Fruit fly (Drosophila melanogaster) whole organism, prepupa: ENCODE data around the gene CG12655.
"Not testable (repeated sequence)": the region's sequence is repeated elsewhere in the genome, so short reads cannot be mapped to it uniquely, and the experiment has no call there.

Source experiments
- CG10631 ChIP-seq: fragments of 200-800 bp; sonication (Bioruptor generic); optimal IDR thresholded peaks from 2 replicates; lab custom pipeline; 2016; ENCODE audit warnings: missing biosample characterization, missing genetic modification characterization
- CG1621 ChIP-seq: fragments of 200-800 bp; sonication (Bioruptor generic); optimal IDR thresholded peaks from 3 replicates; lab custom pipeline; 2018; ENCODE audit warnings: missing biosample characterization, mild to moderate bottlenecking, missing genetic modification characterization
- CG16779 ChIP-seq: fragments of 200-800 bp; sonication (Bioruptor generic); optimal IDR thresholded peaks from 3 replicates; lab custom pipeline; 2017; ENCODE audit warnings: missing biosample characterization, mild to moderate bottlenecking, missing genetic modification characterization
- CG31627 ChIP-seq: fragments of 200-800 bp; sonication (Bioruptor generic); optimal IDR thresholded peaks from 3 replicates; lab custom pipeline; 2016; ENCODE audit warnings: missing biosample characterization, missing genetic modification characterization
- CG32006 ChIP-seq: fragments of 200-800 bp; sonication (Bioruptor generic); optimal IDR thresholded peaks from 3 replicates; lab custom pipeline; 2017; ENCODE audit warnings: missing biosample characterization, mild to moderate bottlenecking, missing genetic modification characterization
- CG6276 ChIP-seq: fragments of 200-800 bp; sonication (Bioruptor generic); optimal IDR thresholded peaks from 2 replicates; lab custom pipeline; 2017; ENCODE audit warnings: missing biosample characterization, mild to moderate bottlenecking, missing genetic modification characterization
- CG6854 ChIP-seq: fragments of 200-800 bp; sonication (Bioruptor generic); optimal IDR thresholded peaks from 2 replicates; lab custom pipeline; 2017; ENCODE audit warnings: missing biosample characterization, mild to moderate bottlenecking, missing genetic modification characterization
- CG7368 ChIP-seq: fragments of 200-800 bp; sonication (Bioruptor generic); optimal IDR thresholded peaks from 3 replicates; lab custom pipeline; 2016; ENCODE audit warnings: missing biosample characterization, missing genetic modification characterization
- CG8319 ChIP-seq: fragments of 200-800 bp; sonication (Bioruptor generic); optimal IDR thresholded peaks from 3 replicates; lab custom pipeline; 2016; ENCODE audit warnings: missing biosample characterization, missing genetic modification characterization
- Eip78C ChIP-seq: fragments of 200-800 bp; sonication (Bioruptor generic); peaks from one replicate; lab custom pipeline; 2016; ENCODE audit warnings: missing biosample characterization, missing genetic modification characterization
- Ets96B ChIP-seq: fragments of 200-800 bp; optimal IDR thresholded peaks from 2 replicates; lab custom pipeline; 2019; ENCODE audit warnings: missing biosample characterization, mild to moderate bottlenecking, missing genetic modification characterization, moderate library complexity
- Gug ChIP-seq: fragments of 200-800 bp; sonication (Bioruptor generic); IDR thresholded peaks from 2 replicates; pipeline ENCODE4 v1.3.6; 2022; ENCODE audit warnings: missing biosample characterization, missing genetic modification characterization
- Lpt ChIP-seq: fragments of 200-800 bp; sonication (Bioruptor generic); optimal IDR thresholded peaks from 3 replicates; lab custom pipeline; 2016; ENCODE audit warnings: missing biosample characterization, missing genetic modification characterization
- Sox14 ChIP-seq: fragments of 200-800 bp; sonication (Bioruptor generic); optimal IDR thresholded peaks from 3 replicates; lab custom pipeline; 2016; ENCODE audit warnings: missing biosample characterization, missing genetic modification characterization
- achi ChIP-seq: fragments of 200-800 bp; sonication (Bioruptor generic); optimal IDR thresholded peaks from 3 replicates; lab custom pipeline; 2016; ENCODE audit warnings: missing biosample characterization, missing genetic modification characterization
- cyc ChIP-seq: fragments of 200-800 bp; sonication (Bioruptor generic); optimal IDR thresholded peaks from 3 replicates; lab custom pipeline; 2016; ENCODE audit warnings: missing biosample characterization, missing genetic modification characterization
- fd85E ChIP-seq: fragments of 200-800 bp; sonication (Bioruptor generic); optimal IDR thresholded peaks from 3 replicates; lab custom pipeline; 2016; ENCODE audit warnings: missing biosample characterization, missing genetic modification characterization
- fkh ChIP-seq: fragments of 200-800 bp; sonication (Bioruptor generic); optimal IDR thresholded peaks from 3 replicates; lab custom pipeline; 2017; ENCODE audit warnings: missing biosample characterization, mild to moderate bottlenecking, missing genetic modification characterization, moderate library complexity
- pdm3 ChIP-seq: fragments of 200-800 bp; sonication (Bioruptor generic); optimal IDR thresholded peaks from 3 replicates; lab custom pipeline; 2016; ENCODE audit warnings: missing biosample characterization, missing genetic modification characterization

The CG12655 gene

DNA sequence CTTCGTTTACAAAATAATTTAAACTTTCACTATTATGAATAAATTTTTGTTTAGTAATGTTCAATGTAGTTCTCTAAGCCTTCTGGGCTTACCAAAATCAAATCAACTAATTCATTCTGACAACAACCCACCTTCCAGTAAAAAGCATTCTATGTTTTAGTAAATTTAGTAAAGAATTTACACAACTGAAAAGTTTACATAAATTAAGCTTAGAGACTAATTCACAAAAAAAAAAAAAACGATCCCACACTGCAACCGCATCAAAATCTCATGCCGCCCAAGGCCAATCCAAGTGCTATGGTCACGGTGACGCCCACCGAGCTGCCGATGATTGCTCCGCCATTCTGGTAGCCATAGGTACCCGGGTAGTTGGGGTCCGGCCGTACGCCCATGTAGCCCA lies 10.4 kb downstream of the CG12655 start, which contains the start of gene CG45493:
TSS of gene CG45493 (minus strand) at position 101 of the 400 bp plus-strand sequence.
- TF ChIP-seq pdm3; fkh (GFP tag; lab: Kevin White, UChicago); CG16779 (tag; lab: Kevin White, UChicago): not testable (repeated sequence)

DNA sequence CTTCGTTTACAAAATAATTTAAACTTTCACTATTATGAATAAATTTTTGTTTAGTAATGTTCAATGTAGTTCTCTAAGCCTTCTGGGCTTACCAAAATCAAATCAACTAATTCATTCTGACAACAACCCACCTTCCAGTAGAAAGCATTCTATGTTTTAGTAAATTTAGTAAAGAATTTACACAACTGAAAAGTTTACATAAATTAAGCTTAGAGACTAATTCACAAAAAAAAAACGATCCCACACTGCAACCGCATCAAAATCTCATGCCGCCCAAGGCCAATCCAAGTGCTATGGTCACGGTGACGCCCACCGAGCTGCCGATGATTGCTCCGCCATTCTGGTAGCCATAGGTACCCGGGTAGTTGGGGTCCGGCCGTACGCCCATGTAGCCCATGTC lies 15.2 kb downstream of the CG12655 start, which contains the start of gene CG45492:
TSS of gene CG45492 (minus strand) at position 101 of the 400 bp plus-strand sequence.
- not testable (repeated sequence) for TF ChIP-seq Lpt; Sox14 (GFP tag; lab: Kevin White, UChicago); CG7368 (GFP tag; lab: Kevin White, UChicago)

DNA sequence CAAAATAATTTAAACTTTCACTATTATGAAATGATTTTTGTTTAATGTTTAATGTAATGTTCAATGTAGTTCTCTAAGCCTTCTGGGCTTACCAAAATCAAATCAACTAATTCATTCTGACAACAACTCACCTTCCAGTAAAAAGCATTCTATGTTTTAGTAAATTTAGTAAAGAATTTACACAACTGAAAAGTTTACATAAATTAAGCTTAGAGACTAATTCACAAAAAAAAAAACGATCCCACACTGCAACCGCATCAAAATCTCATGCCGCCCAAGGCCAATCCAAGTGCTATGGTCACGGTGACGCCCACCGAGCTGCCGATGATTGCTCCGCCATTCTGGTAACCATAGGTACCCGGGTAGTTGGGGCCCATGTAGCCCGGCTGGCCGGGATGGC lies 20.3 kb downstream of the CG12655 start, which contains the start of gene CG45491:
TSS of gene CG45491 (minus strand) at position 101 of the 400 bp plus-strand sequence.
- TF ChIP-seq cyc, pdm3, CG31627: not testable (repeated sequence)

DNA sequence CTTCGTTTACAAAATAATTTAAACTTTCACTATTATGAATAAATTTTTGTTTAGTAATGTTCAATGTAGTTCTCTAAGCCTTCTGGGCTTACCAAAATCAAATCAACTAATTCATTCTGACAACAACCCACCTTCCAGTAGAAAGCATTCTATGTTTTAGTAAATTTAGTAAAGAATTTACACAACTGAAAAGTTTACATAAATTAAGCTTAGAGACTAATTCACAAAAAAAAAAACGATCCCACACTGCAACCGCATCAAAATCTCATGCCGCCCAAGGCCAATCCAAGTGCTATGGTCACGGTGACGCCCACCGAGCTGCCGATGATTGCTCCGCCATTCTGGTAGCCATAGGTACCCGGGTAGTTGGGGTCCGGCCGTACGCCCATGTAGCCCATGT lies 25.0 kb downstream of the CG12655 start, which contains the start of gene CG45490:
TSS of gene CG45490 (minus strand) at position 101 of the 400 bp plus-strand sequence.
- TF ChIP-seq CG1621; CG6854 (GFP tag; lab: Kevin White, UChicago); achi (GFP tag; lab: Kevin White, UChicago): not testable (repeated sequence)

DNA sequence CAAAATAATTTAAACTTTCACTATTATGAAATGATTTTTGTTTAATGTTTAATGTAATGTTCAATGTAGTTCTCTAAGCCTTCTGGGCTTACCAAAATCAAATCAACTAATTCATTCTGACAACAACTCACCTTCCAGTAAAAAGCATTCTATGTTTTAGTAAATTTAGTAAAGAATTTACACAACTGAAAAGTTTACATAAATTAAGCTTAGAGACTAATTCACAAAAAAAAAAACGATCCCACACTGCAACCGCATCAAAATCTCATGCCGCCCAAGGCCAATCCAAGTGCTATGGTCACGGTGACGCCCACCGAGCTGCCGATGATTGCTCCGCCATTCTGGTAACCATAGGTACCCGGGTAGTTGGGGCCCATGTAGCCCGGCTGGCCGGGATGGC lies 30.1 kb downstream of the CG12655 start, which contains the start of gene CG45489:
TSS of gene CG45489 (minus strand) at position 101 of the 400 bp plus-strand sequence.
- TF ChIP-seq pdm3; Sox14 (GFP tag; lab: Kevin White, UChicago); CG6276: not testable (repeated sequence)

DNA sequence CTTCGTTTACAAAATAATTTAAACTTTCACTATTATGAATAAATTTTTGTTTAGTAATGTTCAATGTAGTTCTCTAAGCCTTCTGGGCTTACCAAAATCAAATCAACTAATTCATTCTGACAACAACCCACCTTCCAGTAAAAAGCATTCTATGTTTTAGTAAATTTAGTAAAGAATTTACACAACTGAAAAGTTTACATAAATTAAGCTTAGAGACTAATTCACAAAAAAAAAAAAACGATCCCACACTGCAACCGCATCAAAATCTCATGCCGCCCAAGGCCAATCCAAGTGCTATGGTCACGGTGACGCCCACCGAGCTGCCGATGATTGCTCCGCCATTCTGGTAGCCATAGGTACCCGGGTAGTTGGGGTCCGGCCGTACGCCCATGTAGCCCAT lies 38.9 kb downstream of the CG12655 start, which contains the start of gene CG45488:
TSS of gene CG45488 (minus strand) at position 101 of the 400 bp plus-strand sequence.
- TF ChIP-seq CG8319, CG6854, Eip78C (GFP tag; lab: Kevin White, UChicago): not testable (repeated sequence)
- TF ChIP-seq, all 60 proteins: peak for 0; not testable (repeated sequence) for 60

DNA sequence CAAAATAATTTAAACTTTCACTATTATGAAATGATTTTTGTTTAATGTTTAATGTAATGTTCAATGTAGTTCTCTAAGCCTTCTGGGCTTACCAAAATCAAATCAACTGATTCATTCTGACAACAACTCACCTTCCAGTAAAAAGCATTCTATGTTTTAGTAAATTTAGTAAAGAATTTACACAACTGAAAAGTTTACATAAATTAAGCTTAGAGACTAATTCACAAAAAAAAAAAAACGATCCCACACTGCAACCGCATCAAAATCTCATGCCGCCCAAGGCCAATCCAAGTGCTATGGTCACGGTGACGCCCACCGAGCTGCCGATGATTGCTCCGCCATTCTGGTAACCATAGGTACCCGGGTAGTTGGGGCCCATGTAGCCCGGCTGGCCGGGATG lies 44.0 kb downstream of the CG12655 start, which contains the start of gene CG45487:
TSS of gene CG45487 (minus strand) at position 101 of the 400 bp plus-strand sequence.
- not testable (repeated sequence) for TF ChIP-seq CG32006, fd85E, CG7368 (GFP tag; lab: Kevin White, UChicago)
- TF ChIP-seq, all 60 proteins: peak for 0; not testable (repeated sequence) for 60

DNA sequence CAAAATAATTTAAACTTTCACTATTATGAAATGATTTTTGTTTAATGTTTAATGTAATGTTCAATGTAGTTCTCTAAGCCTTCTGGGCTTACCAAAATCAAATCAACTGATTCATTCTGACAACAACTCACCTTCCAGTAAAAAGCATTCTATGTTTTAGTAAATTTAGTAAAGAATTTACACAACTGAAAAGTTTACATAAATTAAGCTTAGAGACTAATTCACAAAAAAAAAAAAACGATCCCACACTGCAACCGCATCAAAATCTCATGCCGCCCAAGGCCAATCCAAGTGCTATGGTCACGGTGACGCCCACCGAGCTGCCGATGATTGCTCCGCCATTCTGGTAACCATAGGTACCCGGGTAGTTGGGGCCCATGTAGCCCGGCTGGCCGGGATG lies 49.2 kb downstream of the CG12655 start, which contains the start of gene CG45486:
TSS of gene CG45486 (minus strand) at position 101 of the 400 bp plus-strand sequence.
- TF ChIP-seq Ets96B, Gug, CG10631: not testable (repeated sequence)
